Comparison of ENCODE assay signal across 2 fruit fly cellular contexts in the genomic region with DNA sequence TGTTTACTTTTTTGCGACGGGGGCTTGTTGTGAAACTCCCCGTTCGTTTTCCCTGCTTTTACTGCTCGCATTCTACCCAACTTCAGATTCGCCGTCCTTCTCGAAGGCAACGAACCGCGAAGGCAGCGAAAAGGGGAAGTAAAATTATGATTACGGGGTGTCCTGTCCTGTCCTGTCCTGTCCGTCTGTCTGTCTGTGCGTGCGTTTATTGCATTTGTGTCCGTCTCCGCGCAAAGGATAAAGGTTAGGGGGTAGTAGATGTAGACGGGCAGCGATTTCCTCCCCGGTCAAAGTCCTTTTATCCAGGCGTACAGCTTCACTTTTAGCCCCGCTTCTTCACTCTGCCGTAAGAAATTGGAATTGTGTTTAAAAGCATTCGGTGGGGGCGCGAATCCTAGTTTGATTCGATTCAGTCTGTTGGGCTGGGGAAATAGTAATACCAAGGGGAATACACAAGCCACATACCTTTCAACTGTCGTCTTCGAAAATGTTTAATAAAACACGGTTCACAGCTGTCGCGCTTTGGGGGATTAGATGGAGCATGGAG.
TF ChIP-seq lines count a peak whose summit lies in the region.

No protein-coding gene starts in this region.

- no peak for TF ChIP-seq CTCF in whole organism, embryonic (GFP tag; optimal IDR thresholded peaks at IDR 0.05; lab: Kevin White, UChicago)

TF ChIP-seq in whole organism, embryonic, 481 proteins besides CTCF, POLR2A, EP300 and RAD21:
- TF ChIP-seq CG18011 (GFP tag; optimal IDR thresholded peaks at IDR 0.05; lab: Kevin White, UChicago) (no peak), NFAT (GFP tag; IDR thresholded peaks at IDR 0.05; lab: Robert Waterston, UW) (no peak), Hand (GFP tag; optimal IDR thresholded peaks at IDR 0.05; lab: Kevin White, UChicago) (no peak), Deaf1 (tag; optimal IDR thresholded peaks at IDR 0.05; lab: Kevin White, UChicago) (no peak), tna (GFP tag; IDR thresholded peaks at IDR 0.05; lab: Robert Waterston, UW; ENCODE audit: partially characterized antibody) (no peak), Nf-YC (tag; optimal IDR thresholded peaks at IDR 0.05; lab: Kevin White, UChicago) (no peak), emc (GFP tag; optimal IDR thresholded peaks at IDR 0.05; lab: Kevin White, UChicago) (no peak), sc (optimal IDR thresholded peaks at IDR 0.05; lab: Kevin White, UChicago) (no peak), sc (GFP tag; optimal IDR thresholded peaks at IDR 0.05; lab: Kevin White, UChicago) (no peak), toy (GFP tag; IDR thresholded peaks at IDR 0.05; lab: Robert Waterston, UW) (no peak), TFAM (GFP tag; optimal IDR thresholded peaks at IDR 0.05; lab: Kevin White, UChicago) (no peak), Med (GFP tag; lab: Kevin White, UChicago) (peak; percentile 71), sisA (GFP tag; IDR thresholded peaks at IDR 0.05; lab: Robert Waterston, UW) (no peak), CG43689 (GFP tag; IDR thresholded peaks at IDR 0.05; lab: Robert Waterston, UW) (no peak), Xbp1 (GFP tag; optimal IDR thresholded peaks at IDR 0.05; lab: Kevin White, UChicago) (no peak), CG3281 (GFP tag; optimal IDR thresholded peaks at IDR 0.05; lab: Kevin White, UChicago) (no peak), D19A (tag; optimal IDR thresholded peaks at IDR 0.05; lab: Kevin White, UChicago) (no peak), CG15269 (tag; optimal IDR thresholded peaks at IDR 0.05; lab: Kevin White, UChicago) (no peak), Oaz (GFP tag; IDR thresholded peaks at IDR 0.05; lab: Robert Waterston, UW) (no peak), CG11456 (GFP tag; IDR thresholded peaks at IDR 0.05; lab: Robert Waterston, UW) (no peak), abd-A (tag; optimal IDR thresholded peaks at IDR 0.05; lab: Kevin White, UChicago) (peak; percentile 88), CG3163 (GFP tag; optimal IDR thresholded peaks at IDR 0.05; lab: Kevin White, UChicago) (no peak), CG15514 (GFP tag; optimal IDR thresholded peaks at IDR 0.05; lab: Kevin White, UChicago) (no peak), pros (GFP tag; optimal IDR thresholded peaks at IDR 0.05; lab: Kevin White, UChicago) (peak; percentile 96), CG8290 (GFP tag; optimal IDR thresholded peaks at IDR 0.05; lab: Kevin White, UChicago) (no peak), CG8290 (tag; optimal IDR thresholded peaks at IDR 0.05; lab: Kevin White, UChicago) (no peak), CG12744 (GFP tag; optimal IDR thresholded peaks at IDR 0.05; lab: Kevin White, UChicago) (no peak), CG16863 (GFP tag; optimal IDR thresholded peaks at IDR 0.05; lab: Kevin White, UChicago) (no peak), sens (GFP tag; lab: Kevin White, UChicago) (peak; percentile 46), CG10979 (tag; optimal IDR thresholded peaks at IDR 0.05; lab: Kevin White, UChicago) (no peak), CG5245 (GFP tag; optimal IDR thresholded peaks at IDR 0.05; lab: Kevin White, UChicago) (no peak), Adf1 (GFP tag; IDR thresholded peaks at IDR 0.05; lab: Robert Waterston, UW) (peak; percentile 8; the same call in 1 of the 2 replicates), Fer2 (tag; optimal IDR thresholded peaks at IDR 0.05; lab: Kevin White, UChicago) (no peak), vvl (GFP tag; IDR thresholded peaks at IDR 0.05; lab: Robert Waterston, UW) (no peak), Doc3 (GFP tag; IDR thresholded peaks at IDR 0.05; lab: Robert Waterston, UW; ENCODE audit: partially characterized antibody) (no peak), Atf3 (GFP tag; optimal IDR thresholded peaks at IDR 0.05; lab: Kevin White, UChicago) (no peak), cato (GFP tag; optimal IDR thresholded peaks at IDR 0.05; lab: Kevin White, UChicago; ENCODE audit: borderline replicate concordance) (no peak), Six4 (GFP tag; optimal IDR thresholded peaks at IDR 0.05; lab: Kevin White, UChicago) (no peak), lov (optimal IDR thresholded peaks at IDR 0.05; lab: Kevin White, UChicago) (no peak), lov (GFP tag; IDR thresholded peaks at IDR 0.05; lab: Robert Waterston, UW) (0 out of 3 replicates have a peak, but pooled peaks have one; percentile 18), cad (GFP tag; optimal IDR thresholded peaks at IDR 0.05; lab: Kevin White, UChicago) (no peak), sqz (GFP tag; optimal IDR thresholded peaks at IDR 0.05; lab: Kevin White, UChicago) (peak; percentile 39), sug (tag; optimal IDR thresholded peaks at IDR 0.05; lab: Kevin White, UChicago) (no peak), rib (GFP tag; IDR thresholded peaks at IDR 0.05; lab: Robert Waterston, UW) (no peak), crol (GFP tag; IDR thresholded peaks at IDR 0.05; lab: Robert Waterston, UW) (no peak)

TF ChIP-seq in whole organism, prepupa, 60 proteins besides CTCF, POLR2A, EP300 and RAD21:
- peak; percentile 3 to 17 for TF ChIP-seq ss (GFP tag; optimal IDR thresholded peaks at IDR 0.05; lab: Kevin White, UChicago)
- TF ChIP-seq CG31627 (GFP tag; optimal IDR thresholded peaks at IDR 0.05; lab: Kevin White, UChicago), result no peak
- no peak for TF ChIP-seq eg (GFP tag; IDR thresholded peaks at IDR 0.05; lab: Robert Waterston, UW)
- TF ChIP-seq Eip75B (GFP tag; optimal IDR thresholded peaks at IDR 0.05; lab: Kevin White, UChicago), result no peak
